Fruit fly (Drosophila melanogaster) whole organism, embryonic: Measurements from ENCODE around the gene CG34002.

ENCODE experiments used
- CG42726 ChIP-seq: fragments of 200-800 bp; sonication (Bioruptor generic); IDR thresholded peaks from 2 replicates; pipeline ENCODE4 v1.3.6; 2022; ENCODE audit warnings: missing biosample characterization, missing genetic modification characterization; ENCODE audit not compliant: partially characterized antibody
- CG9727 ChIP-seq: fragments of 200-800 bp; sonication (Bioruptor generic); optimal IDR thresholded peaks from 3 replicates; lab custom pipeline; 2017; ENCODE audit warnings: missing biosample characterization, mild to moderate bottlenecking, missing genetic modification characterization
- NfI ChIP-seq: fragments of 200-800 bp; sonication (Bioruptor generic); optimal IDR thresholded peaks from 3 replicates; lab custom pipeline; 2018; ENCODE audit warnings: missing biosample characterization, mild to moderate bottlenecking, missing genetic modification characterization, moderate library complexity
- cas ChIP-seq: fragments of 200-800 bp; sonication (Bioruptor generic); IDR thresholded peaks from 2 replicates; pipeline ENCODE4 v1.3.6; 2022; ENCODE audit warnings: missing biosample characterization, missing genetic modification characterization
- dimm ChIP-seq: fragments of 200-800 bp; sonication (Bioruptor generic); IDR thresholded peaks from 2 replicates; pipeline ENCODE4 v1.3.6; 2022; ENCODE audit warnings: missing biosample characterization, missing genetic modification characterization
- disco-r ChIP-seq: fragments of 200-800 bp; sonication (Bioruptor generic); optimal IDR thresholded peaks from 2 replicates; lab custom pipeline; 2016; ENCODE audit warnings: missing biosample characterization, missing genetic modification characterization
- tll ChIP-seq, 2 experiments: fragments of 200-800 bp in 1 of 2; fragments of >200 bp in 1 of 2; sonication (Bioruptor generic) in 1 of 2; optimal IDR thresholded peaks; 2 replicates each; lab custom pipeline; 2017 to 2019; ENCODE audit warnings: missing biosample characterization in 2 of 2, missing genetic modification characterization in 2 of 2, mild to moderate bottlenecking in 1 of 2, moderate library complexity in 1 of 2

DNA sequence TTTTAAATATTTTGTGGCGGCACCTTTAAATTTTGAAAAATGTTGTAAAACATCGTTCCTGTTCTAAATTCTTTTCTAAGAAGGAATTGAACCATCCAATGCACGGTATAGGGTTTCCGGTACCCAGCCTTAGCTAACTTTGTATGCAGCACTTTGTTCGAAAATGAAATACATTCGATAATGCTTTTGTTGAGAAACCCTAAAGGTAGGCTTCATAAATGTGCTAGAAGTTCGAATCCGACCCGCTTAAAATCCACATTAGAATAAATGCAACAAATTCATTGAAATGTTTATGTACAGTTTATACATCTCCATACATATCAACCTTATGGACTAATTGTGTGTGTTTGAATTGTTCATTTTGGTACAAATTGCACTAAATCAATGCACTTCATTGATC is 40.3 kb downstream of the CG34002 start:
- TF ChIP-seq NfI (GFP tag; lab: Kevin White, UChicago) (no peak), CG9727 (no peak), disco-r (no peak), cas (GFP tag; lab: Robert Waterston, UW) (no peak), dimm (GFP tag; lab: Robert Waterston, UW) (no peak), CG42726 (GFP tag; lab: Robert Waterston, UW) (no peak), tll (GFP tag; optimal IDR thresholded peaks at IDR 0.05; lab: Kevin White, UChicago) (no peak)
